Worm (Caenorhabditis elegans) whole organism, young adult: ENCODE results near the gene W08E12.9.

Source experiments
- B0035.1 ChIP-seq: sonication (generic microtip); optimal IDR thresholded peaks from 2 replicates; lab custom pipeline; 2016; ENCODE audit warnings: missing genetic modification characterization, mild to moderate bottlenecking, missing compliant biosample characterization, missing genotype, missing genetic modification reagents
- F10E7.11 ChIP-seq: sonication (generic microtip); optimal IDR thresholded peaks from 2 replicates; lab custom pipeline; 2017; ENCODE audit warnings: mild to moderate bottlenecking, missing genetic modification characterization, moderate library complexity, missing compliant biosample characterization
- F37B4.10 ChIP-seq: fragments of 200-800 bp; sonication (Bioruptor generic); IDR thresholded peaks from 2 replicates; pipeline ENCODE4 v1.3.6; 2022; ENCODE audit warnings: missing genetic modification characterization, missing compliant biosample characterization
- F39B2.1 ChIP-seq: fragments of 200-800 bp; sonication (Bioruptor generic); IDR thresholded peaks from 2 replicates; pipeline ENCODE4 v1.3.6; 2022; ENCODE audit warnings: missing genetic modification reagents, missing genetic modification characterization, missing compliant biosample characterization
- F49E8.2 ChIP-seq: sonication (generic microtip); optimal IDR thresholded peaks from 3 replicates; lab custom pipeline; 2017; ENCODE audit warnings: missing genetic modification characterization, mild to moderate bottlenecking, missing compliant biosample characterization, antibody characterized with exemption, moderate library complexity; ENCODE audit not compliant: insufficient read depth
- F57C9.4 ChIP-seq: sonication (generic microtip); optimal IDR thresholded peaks from 2 replicates; lab custom pipeline; 2017; ENCODE audit warnings: mild to moderate bottlenecking, missing genetic modification characterization, missing compliant biosample characterization
- T07F8.4 ChIP-seq: sonication (generic microtip); optimal IDR thresholded peaks from 2 replicates; lab custom pipeline; 2016; ENCODE audit warnings: mild to moderate bottlenecking, missing genetic modification characterization, moderate library complexity, missing compliant biosample characterization
- Y53F4B.3 ChIP-seq: fragments of 200-800 bp; sonication (Bioruptor generic); IDR thresholded peaks from 2 replicates; pipeline ENCODE4 v1.3.6; 2022; ENCODE audit warnings: missing genetic modification reagents, missing genetic modification characterization, missing compliant biosample characterization
- Y53G8AR.9 ChIP-seq: fragments of 200-800 bp; sonication (Bioruptor generic); conservative IDR thresholded peaks from 2 replicates; pipeline ENCODE4 v1.3.6; 2022; ENCODE audit warnings: missing genetic modification reagents, missing genetic modification characterization, missing compliant biosample characterization
- atf-7 ChIP-seq: sonication (generic microtip); optimal IDR thresholded peaks from 2 replicates; lab custom pipeline; 2017; ENCODE audit warnings: mild to moderate bottlenecking, missing genetic modification characterization, missing compliant biosample characterization
- athp-1 ChIP-seq: sonication (generic microtip); optimal IDR thresholded peaks from 2 replicates; lab custom pipeline; 2017; ENCODE audit warnings: mild to moderate bottlenecking, missing genetic modification characterization, missing compliant biosample characterization
- ccch-3 ChIP-seq: fragments of 200-800 bp; sonication (Bioruptor generic); optimal IDR thresholded peaks from 2 replicates; lab custom pipeline; 2018; ENCODE audit warnings: mild to moderate bottlenecking, missing genetic modification characterization, missing compliant biosample characterization
- cebp-1 ChIP-seq, 2 experiments: fragments of 200-800 bp in 1 of 2; sonication (Bioruptor generic) in 1 of 2; sonication (generic microtip) in 1 of 2; IDR thresholded peaks in 1 of 2; optimal IDR thresholded peaks in 1 of 2; 2 replicates each; pipeline versions ENCODE4 v1.3.6 to Lab custom; 2017 to 2022; ENCODE audit warnings: missing compliant biosample characterization in 2 of 2, missing genetic modification characterization in 2 of 2, mild to moderate bottlenecking in 1 of 2, missing genetic modification reagents in 1 of 2, moderate library complexity in 1 of 2
- ceh-100 ChIP-seq: fragments of 200-800 bp; sonication (Bioruptor generic); IDR thresholded peaks from 2 replicates; pipeline ENCODE4 v1.3.6; 2022; ENCODE audit warnings: missing genetic modification reagents, missing genetic modification characterization, missing compliant biosample characterization
- ceh-58 ChIP-seq: fragments of 200-800 bp; sonication (Bioruptor generic); IDR thresholded peaks from 2 replicates; pipeline ENCODE4 v1.3.6; 2022; ENCODE audit warnings: missing genetic modification characterization, missing compliant biosample characterization
- ceh-91 ChIP-seq: fragments of 200-800 bp; sonication (Bioruptor generic); IDR thresholded peaks from 2 replicates; pipeline ENCODE4 v1.3.6; 2022; ENCODE audit warnings: missing genetic modification reagents, missing genetic modification characterization, missing compliant biosample characterization
- chd-7 ChIP-seq: sonication (generic microtip); optimal IDR thresholded peaks from 2 replicates; lab custom pipeline; 2016; ENCODE audit warnings: mild to moderate bottlenecking, missing genetic modification characterization, moderate library complexity, missing compliant biosample characterization
- dox-1 ChIP-seq: fragments of 200-800 bp; sonication (Bioruptor generic); IDR thresholded peaks from 2 replicates; pipeline ENCODE4 v1.3.6; 2022; ENCODE audit warnings: missing genetic modification reagents, missing genetic modification characterization, missing compliant biosample characterization
- dpff-1 ChIP-seq: sonication (generic microtip); optimal IDR thresholded peaks from 2 replicates; lab custom pipeline; 2017; ENCODE audit warnings: mild to moderate bottlenecking, missing genetic modification characterization, missing compliant biosample characterization
- dpl-1 ChIP-seq: fragments of 150-350 bp; optimal IDR thresholded peaks from 2 replicates; lab custom pipeline; 2014; ENCODE audit warnings: missing biosample characterization, missing genetic modification reagents, missing genetic modification characterization
- egl-18 ChIP-seq: fragments of 200-800 bp; sonication (Bioruptor generic); IDR thresholded peaks from 2 replicates; pipeline ENCODE4 v1.3.6; 2022; ENCODE audit warnings: missing genetic modification reagents, missing genetic modification characterization, missing compliant biosample characterization
- egl-44 ChIP-seq: fragments of 200-800 bp; sonication (Bioruptor generic); IDR thresholded peaks from 2 replicates; pipeline ENCODE4 v1.3.6; 2022; ENCODE audit warnings: missing genetic modification reagents, missing genetic modification characterization, missing compliant biosample characterization
- ekl-4 ChIP-seq: fragments of 200-800 bp; sonication (Bioruptor generic); IDR thresholded peaks from 2 replicates; pipeline ENCODE4 v1.3.6; 2022; ENCODE audit warnings: missing genetic modification reagents, missing genetic modification characterization, missing compliant biosample characterization
- ets-4 ChIP-seq: fragments of 200-800 bp; sonication (Bioruptor generic); optimal IDR thresholded peaks from 2 replicates; lab custom pipeline; 2018; ENCODE audit warnings: mild to moderate bottlenecking, missing genetic modification characterization, missing compliant biosample characterization
- gei-17 ChIP-seq: fragments of 200-800 bp; sonication (Bioruptor generic); optimal IDR thresholded peaks from 2 replicates; lab custom pipeline; 2018; ENCODE audit warnings: mild to moderate bottlenecking, missing genetic modification characterization, missing compliant biosample characterization
- hrde-1 ChIP-seq: sonication (generic microtip); optimal IDR thresholded peaks from 2 replicates; lab custom pipeline; 2016; ENCODE audit warnings: missing genetic modification characterization, mild to moderate bottlenecking, missing compliant biosample characterization, moderate library complexity, missing genotype, missing genetic modification reagents, borderline replicate concordance
- hsf-1 ChIP-seq: fragments of 200-800 bp; sonication (Bioruptor generic); IDR thresholded peaks from 2 replicates; pipeline ENCODE4 v1.3.6; 2022; ENCODE audit warnings: missing genetic modification reagents, missing genetic modification characterization, missing compliant biosample characterization
- let-526 ChIP-seq: fragments of 200-800 bp; sonication (Bioruptor generic); IDR thresholded peaks from 2 replicates; pipeline ENCODE4 v1.3.6; 2022; ENCODE audit warnings: missing genetic modification reagents, missing genetic modification characterization, missing compliant biosample characterization
- lin-26 ChIP-seq: fragments of 200-800 bp; sonication (Bioruptor generic); IDR thresholded peaks from 2 replicates; pipeline ENCODE4 v1.3.6; 2022; ENCODE audit warnings: missing genetic modification reagents, missing genetic modification characterization, missing compliant biosample characterization
- lin-54 ChIP-seq: fragments of 200-800 bp; sonication (Bioruptor generic); optimal IDR thresholded peaks from 2 replicates; lab custom pipeline; 2018; ENCODE audit warnings: mild to moderate bottlenecking, missing genetic modification characterization, missing compliant biosample characterization
- lsy-27 ChIP-seq: sonication (generic microtip); optimal IDR thresholded peaks from 2 replicates; lab custom pipeline; 2017; ENCODE audit warnings: missing genetic modification characterization, mild to moderate bottlenecking, missing compliant biosample characterization, antibody characterized with exemption, missing genotype, borderline replicate concordance; ENCODE audit not compliant: insufficient read depth
- madf-6 ChIP-seq: fragments of 200-800 bp; sonication (Bioruptor generic); IDR thresholded peaks from 2 replicates; pipeline ENCODE4 v1.3.6; 2022; ENCODE audit warnings: missing genetic modification reagents, missing genetic modification characterization, missing compliant biosample characterization
- madf-8 ChIP-seq: fragments of 200-800 bp; sonication (Bioruptor generic); conservative IDR thresholded peaks from 2 replicates; pipeline ENCODE4 v1.3.6; 2022; ENCODE audit warnings: missing genetic modification reagents, missing genetic modification characterization, missing compliant biosample characterization
- mcd-1 ChIP-seq: fragments of 200-800 bp; sonication (Bioruptor generic); IDR thresholded peaks from 2 replicates; pipeline ENCODE4 v1.3.6; 2022; ENCODE audit warnings: missing genetic modification reagents, missing genetic modification characterization, missing compliant biosample characterization
- nfyb-1 ChIP-seq: fragments of 200-800 bp; sonication (Bioruptor generic); IDR thresholded peaks from 2 replicates; pipeline ENCODE4 v1.3.6; 2022; ENCODE audit warnings: missing genetic modification reagents, missing genetic modification characterization, missing compliant biosample characterization
- nhr-120 ChIP-seq: fragments of 200-800 bp; sonication (Bioruptor generic); IDR thresholded peaks from 2 replicates; pipeline ENCODE4 v1.3.6; 2022; ENCODE audit warnings: missing genetic modification characterization, missing compliant biosample characterization
- nhr-179 ChIP-seq: sonication (generic microtip); optimal IDR thresholded peaks from 2 replicates; lab custom pipeline; 2016; ENCODE audit warnings: mild to moderate bottlenecking, missing genetic modification characterization, missing compliant biosample characterization
- repo-1 ChIP-seq: sonication (generic microtip); optimal IDR thresholded peaks from 2 replicates; lab custom pipeline; 2017; ENCODE audit warnings: mild to moderate bottlenecking, missing genetic modification characterization, missing compliant biosample characterization
- sdz-38 ChIP-seq: sonication (generic microtip); optimal IDR thresholded peaks from 2 replicates; lab custom pipeline; 2016; ENCODE audit warnings: missing genotype, missing genetic modification characterization, missing compliant biosample characterization
- sptf-2 ChIP-seq: fragments of 200-800 bp; sonication (Bioruptor generic); optimal IDR thresholded peaks from 2 replicates; lab custom pipeline; 2018; ENCODE audit warnings: mild to moderate bottlenecking, missing genetic modification characterization, missing compliant biosample characterization
- unc-130 ChIP-seq: sonication (generic microtip); optimal IDR thresholded peaks from 2 replicates; lab custom pipeline; 2016; ENCODE audit warnings: missing genetic modification reagents, missing genetic modification characterization, missing compliant biosample characterization
- xnd-1 ChIP-seq: sonication (generic microtip); optimal IDR thresholded peaks from 2 replicates; lab custom pipeline; 2016; ENCODE audit warnings: missing genotype, missing genetic modification reagents, missing genetic modification characterization, missing compliant biosample characterization
- zfh-2 ChIP-seq: fragments of 200-800 bp; sonication (Bioruptor generic); conservative IDR thresholded peaks from 2 replicates; pipeline ENCODE4 v1.3.6; 2022; ENCODE audit warnings: missing genetic modification reagents, missing genetic modification characterization, missing compliant biosample characterization
- ztf-18 ChIP-seq: sonication (generic microtip); optimal IDR thresholded peaks from 2 replicates; lab custom pipeline; 2016; ENCODE audit warnings: missing genotype, mild to moderate bottlenecking, missing genetic modification characterization, missing compliant biosample characterization
- ztf-25 ChIP-seq: fragments of 200-800 bp; sonication (Bioruptor generic); IDR thresholded peaks from 2 replicates; pipeline ENCODE4 v1.3.6; 2022; ENCODE audit warnings: missing genetic modification reagents, missing genetic modification characterization, missing compliant biosample characterization
- ztf-26 ChIP-seq: sonication (generic microtip); optimal IDR thresholded peaks from 2 replicates; lab custom pipeline; 2017; ENCODE audit warnings: missing genetic modification characterization, missing compliant biosample characterization
- ztf-6 ChIP-seq: fragments of 200-800 bp; sonication (Bioruptor generic); IDR thresholded peaks from 2 replicates; pipeline ENCODE4 v1.3.6; 2022; ENCODE audit warnings: missing genetic modification reagents, missing genetic modification characterization, missing compliant biosample characterization

The W08E12.9 gene

ce11 chrIV:3337275-3337674 lies 29.9 kb upstream of the W08E12.9 start (continued):
- TF ChIP-seq dox-1 (GFP tag; lab: Robert Waterston, UW) (no peak), mcd-1 (peak; percentile 55; the same call in 1 of the 2 replicates), egl-18 (GFP tag; lab: Robert Waterston, UW) (no peak), ceh-91 (GFP tag; lab: Robert Waterston, UW) (no peak), F49E8.2 (tag; lab: Kevin White, UChicago) (no peak), let-526 (GFP tag; lab: Robert Waterston, UW) (no peak), ztf-6 (GFP tag; lab: Robert Waterston, UW) (no peak), hrde-1 (no peak), ceh-100 (GFP tag; lab: Robert Waterston, UW) (no peak), ztf-25 (GFP tag; lab: Robert Waterston, UW) (0 out of 2 replicates have a peak, but pooled peaks have one; percentile 4), gei-17 (GFP tag; lab: Kevin White, UChicago) (no peak), Y53F4B.3 (GFP tag; lab: Robert Waterston, UW) (no peak), madf-6 (GFP tag; lab: Robert Waterston, UW) (peak; percentile 35), atf-7 (no peak), lin-26 (GFP tag; lab: Robert Waterston, UW) (no peak), xnd-1 (tag; lab: Kevin White, UChicago) (no peak), ccch-3 (GFP tag; lab: Kevin White, UChicago) (no peak), dpl-1 (GFP tag; lab: Kevin White, UChicago) (no peak), F10E7.11 (tag; lab: Kevin White, UChicago) (no peak), dpff-1 (no peak), chd-7 (no peak), lin-54 (GFP tag; lab: Kevin White, UChicago) (no peak), ceh-58 (GFP tag; lab: Robert Waterston, UW) (no peak), hsf-1 (GFP tag; lab: Robert Waterston, UW) (no peak), F37B4.10 (GFP tag; lab: Robert Waterston, UW) (0 out of 2 replicates have a peak, but pooled peaks have one; percentile 44), ztf-18 (tag; lab: Kevin White, UChicago) (no peak), madf-8 (GFP tag; lab: Robert Waterston, UW) (no peak)
- TF ChIP-seq, all 124 proteins: peak for 13

- 0 out of 2 replicates have a peak, but pooled peaks have one; percentile 79 for TF ChIP-seq nhr-120 (GFP tag; lab: Robert Waterston, UW)
- TF ChIP-seq ets-4, result peak; percentile 22
- TF ChIP-seq Y53G8AR.9 (GFP tag; lab: Robert Waterston, UW), result peak; percentile 94
- no peak for TF ChIP-seq sptf-2
- peak; percentile 14 for TF ChIP-seq nhr-179 (tag; lab: Kevin White, UChicago)
- TF ChIP-seq egl-44 (GFP tag; lab: Robert Waterston, UW), result no peak
- TF ChIP-seq sdz-38 (tag; lab: Kevin White, UChicago), result no peak
- TF ChIP-seq zfh-2 (GFP tag; lab: Robert Waterston, UW), result no peak
- TF ChIP-seq unc-130 (GFP tag; lab: Kevin White, UChicago), result peak; percentile 78
- peak; percentile 57 for TF ChIP-seq B0035.1 (tag; lab: Kevin White, UChicago)
- TF ChIP-seq nfyb-1 (GFP tag; lab: Robert Waterston, UW), result peak; percentile 82
- no peak for TF ChIP-seq cebp-1 (GFP tag; IDR thresholded peaks at IDR 0.05; lab: Robert Waterston, UW)
- peak; percentile 72 for TF ChIP-seq cebp-1 (tag; optimal IDR thresholded peaks at IDR 0.05; lab: Kevin White, UChicago)
- TF ChIP-seq repo-1 (tag; lab: Kevin White, UChicago), result peak; percentile 87
- peak; percentile 66 for TF ChIP-seq F57C9.4
- TF ChIP-seq gei-17 (GFP tag; lab: Kevin White, UChicago), result peak; percentile 45
- no peak for TF ChIP-seq lsy-27
- TF ChIP-seq ceh-100 (GFP tag; lab: Robert Waterston, UW), result peak; percentile 72
- no peak for TF ChIP-seq T07F8.4
- peak; percentile 85 for TF ChIP-seq athp-1
- TF ChIP-seq F39B2.1 (GFP tag; lab: Robert Waterston, UW), result peak; percentile 75; the same call in 1 of the 2 replicates
- peak; percentile 25 for TF ChIP-seq ztf-26 (tag; lab: Kevin White, UChicago)
- peak; percentile 67 for TF ChIP-seq lin-54 (GFP tag; lab: Kevin White, UChicago)
- peak; percentile 86 for TF ChIP-seq ekl-4
- 0 out of 2 replicates have a peak, but pooled peaks have one; percentile 5 for TF ChIP-seq egl-18 (GFP tag; lab: Robert Waterston, UW)
- no peak for TF ChIP-seq dpl-1 (GFP tag; lab: Kevin White, UChicago)
These were observed 29.2 kb upstream of the W08E12.9 start, which contains the start of gene F42A6.6 for ce11 chrIV:3336585-3336984. Gene F42A6.6 (minus strand): TSS chrIV:3336873.
